Worm (Caenorhabditis elegans) whole organism, early embryonic: Measurements from ENCODE around the gene C11H1.7.

ENCODE experiments used
- B0310.2 ChIP-seq: sonication (generic microtip); optimal IDR thresholded peaks from 2 replicates; lab custom pipeline; 2016; ENCODE audit warnings: mild to moderate bottlenecking, missing genetic modification characterization, missing compliant biosample characterization
- F13C5.2 ChIP-seq: sonication (generic microtip); optimal IDR thresholded peaks from 2 replicates; lab custom pipeline; 2017; ENCODE audit warnings: mild to moderate bottlenecking, missing genetic modification characterization, inconsistent platforms, missing compliant biosample characterization
- aly-1 ChIP-seq: sonication (generic microtip); optimal IDR thresholded peaks from 2 replicates; lab custom pipeline; 2016; ENCODE audit warnings: missing genetic modification characterization, missing compliant biosample characterization
- ama-1 ChIP-seq: fragments of 150-350 bp; optimal IDR thresholded peaks from 2 replicates; lab custom pipeline; 2014
- ceh-13 ChIP-seq: fragments of 200-800 bp; sonication (Bioruptor generic); optimal IDR thresholded peaks from 2 replicates; lab custom pipeline; 2018; ENCODE audit warnings: mild to moderate bottlenecking, missing genetic modification characterization, missing compliant biosample characterization
- ceh-36 ChIP-seq: sonication (generic microtip); optimal IDR thresholded peaks from 2 replicates; lab custom pipeline; 2016; ENCODE audit warnings: missing genetic modification characterization, inconsistent platforms, missing compliant biosample characterization
- ets-7 ChIP-seq: sonication (generic microtip); optimal IDR thresholded peaks from 2 replicates; lab custom pipeline; 2016; ENCODE audit warnings: missing genotype, missing genetic modification characterization, missing compliant biosample characterization
- flt-1 ChIP-seq: fragments of 200-800 bp; sonication (Bioruptor generic); IDR thresholded peaks from 2 replicates; pipeline ENCODE4 v1.3.6; 2022; ENCODE audit warnings: missing genetic modification characterization, missing compliant biosample characterization
- hmbx-1 ChIP-seq: sonication (generic microtip); optimal IDR thresholded peaks from 2 replicates; lab custom pipeline; 2016; ENCODE audit warnings: mild to moderate bottlenecking, missing genetic modification characterization, missing compliant biosample characterization
- hmg-4 ChIP-seq: fragments of 200-800 bp; sonication (Bioruptor generic); optimal IDR thresholded peaks from 2 replicates; lab custom pipeline; 2018; ENCODE audit warnings: mild to moderate bottlenecking, missing genetic modification characterization, missing compliant biosample characterization
- hnd-1 ChIP-seq: sonication (generic microtip); optimal IDR thresholded peaks from 2 replicates; lab custom pipeline; 2016; ENCODE audit warnings: missing genetic modification characterization, missing compliant biosample characterization
- pes-1 ChIP-seq: fragments of 200-800 bp; sonication (Bioruptor generic); IDR thresholded peaks from 2 replicates; pipeline ENCODE4 v1.3.6; 2022; ENCODE audit warnings: missing genetic modification reagents, missing genetic modification characterization, missing compliant biosample characterization
- scrt-1 ChIP-seq: fragments of 200-800 bp; sonication (Bioruptor generic); IDR thresholded peaks from 2 replicates; pipeline ENCODE4 v1.3.6; 2022; ENCODE audit warnings: missing genetic modification characterization, missing compliant biosample characterization
- sea-1 ChIP-seq: fragments of 200-800 bp; sonication (Bioruptor generic); conservative IDR thresholded peaks from 2 replicates; pipeline ENCODE4 v1.3.6; 2022; ENCODE audit warnings: missing genetic modification characterization, missing compliant biosample characterization
- tbx-11 ChIP-seq: fragments of 200-800 bp; sonication (Bioruptor generic); IDR thresholded peaks from 2 replicates; pipeline ENCODE4 v1.3.6; 2022; ENCODE audit warnings: missing genetic modification characterization, missing compliant biosample characterization
- tbx-37 ChIP-seq: fragments of 200-800 bp; sonication (Bioruptor generic); conservative IDR thresholded peaks from 2 replicates; pipeline ENCODE4 v1.3.6; 2022; ENCODE audit warnings: missing genetic modification reagents, missing genetic modification characterization, missing compliant biosample characterization
- tra-4 ChIP-seq: sonication (generic microtip); optimal IDR thresholded peaks from 2 replicates; lab custom pipeline; 2017; ENCODE audit warnings: missing genetic modification characterization, missing compliant biosample characterization

The C11H1.7 gene

DNA sequence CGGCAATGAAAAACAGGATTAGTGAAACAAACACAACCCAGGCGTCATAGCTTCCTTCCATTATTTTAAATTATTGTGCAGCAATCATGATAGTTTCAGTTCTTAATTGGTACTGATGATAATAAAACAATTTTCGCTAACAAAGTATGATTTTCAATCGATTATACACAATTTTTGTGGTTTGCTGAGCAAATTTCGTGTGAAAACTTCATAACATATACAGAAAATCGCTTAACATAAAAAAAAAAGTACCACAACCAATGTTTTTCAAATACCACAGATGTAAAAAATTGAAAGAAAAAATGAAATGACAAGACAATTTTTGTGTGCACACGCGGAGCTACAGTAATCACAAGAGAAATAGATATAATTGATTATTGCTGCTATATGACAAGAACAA is 19.5 kb upstream of the C11H1.7 start, which contains the start of gene gphr-2:
TSS of gene gphr-2 (minus strand) at position 101 of the 400 bp plus-strand sequence.
- TF ChIP-seq aly-1 (tag; lab: Kevin White, UChicago) (no peak), sea-1 (GFP tag; lab: Robert Waterston, UW) (no peak), scrt-1 (no peak), tbx-37 (GFP tag; lab: Robert Waterston, UW) (no peak), ama-1 (no peak), hnd-1 (tag; lab: Kevin White, UChicago) (no peak), hmg-4 (GFP tag; lab: Kevin White, UChicago) (no peak), B0310.2 (tag; lab: Kevin White, UChicago) (no peak), hmbx-1 (tag; lab: Kevin White, UChicago) (no peak), tbx-11 (GFP tag; lab: Robert Waterston, UW) (no peak), flt-1 (GFP tag; lab: Robert Waterston, UW) (no peak), ceh-13 (GFP tag; lab: Kevin White, UChicago) (no peak), ets-7 (no peak)

DNA sequence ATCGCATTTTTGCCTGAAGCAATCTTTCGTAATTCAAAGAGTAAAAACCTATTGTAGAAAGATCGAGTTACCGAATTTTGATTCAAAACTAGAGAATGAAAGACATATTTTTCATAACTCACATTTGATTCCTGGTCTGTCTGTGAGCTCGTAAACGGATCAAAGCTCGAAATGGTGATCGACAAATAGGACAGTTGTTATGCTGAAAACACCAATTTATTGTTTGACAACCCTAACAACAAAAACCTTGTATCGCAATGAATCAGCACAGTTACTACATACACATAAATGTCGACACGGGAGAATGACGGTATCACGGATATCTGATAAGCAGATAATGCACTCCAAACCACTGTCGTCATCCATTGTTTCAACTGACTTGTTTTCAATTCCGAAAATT is 17.6 kb upstream of the C11H1.7 start:
- TF ChIP-seq hmbx-1 (tag; lab: Kevin White, UChicago) (no peak), ceh-13 (GFP tag; lab: Kevin White, UChicago) (no peak), tra-4 (no peak), B0310.2 (tag; lab: Kevin White, UChicago) (no peak), hnd-1 (tag; lab: Kevin White, UChicago) (no peak), tbx-11 (GFP tag; lab: Robert Waterston, UW) (no peak), tbx-37 (GFP tag; lab: Robert Waterston, UW) (no peak), ets-7 (no peak), sea-1 (GFP tag; lab: Robert Waterston, UW) (no peak), ama-1 (no peak), scrt-1 (no peak), hmg-4 (GFP tag; lab: Kevin White, UChicago) (no peak), pes-1 (GFP tag; lab: Robert Waterston, UW) (no peak), F13C5.2 (tag; lab: Kevin White, UChicago) (no peak)

DNA sequence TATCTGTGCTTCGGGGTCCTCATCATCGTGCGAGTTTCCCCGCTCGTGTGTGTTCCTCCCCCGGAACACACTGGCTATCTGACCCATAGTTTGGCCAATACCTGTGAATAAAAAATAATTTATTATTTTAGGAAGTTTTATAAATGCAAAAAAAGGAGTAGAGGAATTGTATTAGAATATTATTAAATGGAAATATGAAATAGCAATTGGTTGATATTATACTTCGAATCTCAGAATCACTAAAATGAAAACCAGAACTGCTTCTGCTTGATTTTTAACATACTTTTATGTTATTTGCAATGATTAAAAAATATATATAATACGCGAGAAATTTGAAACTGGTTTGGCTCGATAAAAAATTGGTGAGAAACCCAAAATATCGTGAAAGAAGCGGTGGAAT is 15.6 kb upstream of the C11H1.7 start, which contains the start of gene mgrn-1:
TSS of gene mgrn-1 (minus strand) at position 101 of the 400 bp plus-strand sequence.
- TF ChIP-seq ets-7 (no peak), tbx-11 (GFP tag; lab: Robert Waterston, UW) (no peak), tra-4 (no peak), aly-1 (tag; lab: Kevin White, UChicago) (no peak), pes-1 (GFP tag; lab: Robert Waterston, UW) (no peak), scrt-1 (no peak), tbx-37 (GFP tag; lab: Robert Waterston, UW) (no peak), B0310.2 (tag; lab: Kevin White, UChicago) (no peak), ceh-13 (GFP tag; lab: Kevin White, UChicago) (no peak), sea-1 (GFP tag; lab: Robert Waterston, UW) (no peak)

DNA sequence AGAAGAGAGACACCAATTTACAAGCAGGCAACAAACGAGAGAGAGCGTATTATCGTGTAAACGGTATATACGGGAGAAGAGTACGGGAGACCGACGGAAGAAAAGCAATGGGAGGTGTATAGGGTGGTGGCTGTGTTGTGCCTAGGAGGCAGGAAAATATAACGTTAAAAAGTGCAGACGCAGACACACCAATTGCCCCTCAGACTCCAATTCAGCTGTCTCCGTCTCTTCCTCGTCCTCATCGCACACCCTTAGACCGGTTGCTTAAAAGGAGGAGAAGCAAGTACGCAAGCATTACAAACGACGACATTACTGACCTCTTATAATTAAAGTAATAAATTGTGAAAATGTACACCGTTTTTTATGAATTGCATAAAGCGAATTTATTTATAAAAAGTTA is 14.8 kb upstream of the C11H1.7 start:
- TF ChIP-seq tbx-11 (GFP tag; lab: Robert Waterston, UW) (no peak), F13C5.2 (tag; lab: Kevin White, UChicago) (peak; percentile 76), B0310.2 (tag; lab: Kevin White, UChicago) (peak; percentile 54), tbx-37 (GFP tag; lab: Robert Waterston, UW) (0 out of 2 replicates have a peak, but pooled peaks have one; percentile 18), pes-1 (GFP tag; lab: Robert Waterston, UW) (no peak), hmg-4 (GFP tag; lab: Kevin White, UChicago) (peak; percentile 88), scrt-1 (0 out of 2 replicates have a peak, but pooled peaks have one; percentile 28), flt-1 (GFP tag; lab: Robert Waterston, UW) (peak; percentile 59; the same call in 1 of the 2 replicates), ceh-13 (GFP tag; lab: Kevin White, UChicago) (peak; percentile 4)

DNA sequence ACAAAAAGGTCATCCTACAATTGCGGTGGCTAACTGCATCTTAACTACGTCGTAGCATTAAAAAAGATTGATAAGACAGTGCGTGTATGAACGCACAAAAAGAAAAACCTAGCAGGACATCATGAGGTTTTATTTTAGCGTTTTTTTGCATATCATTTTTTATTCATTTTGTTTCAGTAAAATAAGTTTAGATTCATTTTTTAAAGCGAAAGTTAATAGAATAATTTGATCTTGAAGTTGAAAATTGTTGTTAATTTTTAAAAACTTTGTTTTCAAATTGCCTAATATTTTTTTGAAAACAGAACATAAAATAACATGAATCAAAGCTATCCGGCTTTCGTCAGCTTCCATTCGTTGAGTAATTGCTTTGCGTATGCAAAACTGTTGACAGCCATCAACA is 13.6 kb upstream of the C11H1.7 start, which contains the start of gene prx-1:
TSS of gene prx-1 (plus strand) at position 301 of the 400 bp plus-strand sequence.
- TF ChIP-seq aly-1 (tag; lab: Kevin White, UChicago) (no peak), scrt-1 (no peak), ets-7 (no peak), pes-1 (GFP tag; lab: Robert Waterston, UW) (no peak), ceh-36 (no peak), tbx-11 (GFP tag; lab: Robert Waterston, UW) (no peak), B0310.2 (tag; lab: Kevin White, UChicago) (no peak), flt-1 (GFP tag; lab: Robert Waterston, UW) (no peak), tra-4 (no peak), hmbx-1 (tag; lab: Kevin White, UChicago) (no peak), sea-1 (GFP tag; lab: Robert Waterston, UW) (no peak), hnd-1 (tag; lab: Kevin White, UChicago) (no peak), ceh-13 (GFP tag; lab: Kevin White, UChicago) (no peak), tbx-37 (GFP tag; lab: Robert Waterston, UW) (no peak), ama-1 (no peak), hmg-4 (GFP tag; lab: Kevin White, UChicago) (no peak), F13C5.2 (tag; lab: Kevin White, UChicago) (no peak)

DNA sequence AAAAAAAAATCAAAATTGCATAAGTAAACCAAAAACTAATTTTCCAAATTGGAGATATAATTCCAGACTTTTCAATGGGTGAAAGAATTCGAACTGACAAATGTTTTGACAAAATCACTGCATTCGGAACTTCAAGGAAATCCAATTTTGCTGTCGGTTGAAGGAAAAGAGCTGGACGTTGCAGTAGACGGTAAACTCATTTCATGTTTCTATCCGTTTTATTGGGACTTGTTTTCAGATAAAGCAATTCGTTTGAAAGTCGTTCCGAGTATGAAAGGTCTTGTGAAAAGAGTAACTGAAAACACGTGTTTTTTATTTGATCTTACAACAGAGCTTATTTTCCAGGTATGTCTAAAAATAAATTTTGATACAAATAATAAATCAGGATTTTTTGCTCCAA is 11.1 kb upstream of the C11H1.7 start:
- no peak for TF ChIP-seq pes-1 (GFP tag; lab: Robert Waterston, UW)

DNA sequence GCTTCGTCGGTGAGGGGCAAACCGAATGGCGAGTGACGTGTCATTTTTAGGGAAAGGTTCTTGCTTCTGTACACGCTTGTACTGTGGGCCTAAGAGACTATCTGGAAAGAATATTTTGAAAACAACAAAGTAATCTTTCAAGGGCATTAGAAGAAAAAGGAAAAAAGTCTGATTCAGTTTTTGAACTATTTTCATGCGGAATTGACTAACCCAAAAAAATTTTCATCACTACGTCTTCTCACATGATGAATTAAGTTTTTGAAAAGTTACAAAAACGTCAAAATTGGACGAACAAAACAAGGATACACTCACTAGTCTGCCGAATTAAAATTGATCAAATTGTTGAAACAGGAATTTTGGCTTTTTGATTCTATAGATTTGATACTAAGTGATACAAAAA is 6.9 kb upstream of the C11H1.7 start, which contains the start of gene C11H1.9:
TSS of gene C11H1.9 (minus strand) at position 101 of the 400 bp plus-strand sequence.
- TF ChIP-seq B0310.2 (tag; lab: Kevin White, UChicago) (no peak), ceh-13 (GFP tag; lab: Kevin White, UChicago) (no peak), flt-1 (GFP tag; lab: Robert Waterston, UW) (no peak), pes-1 (GFP tag; lab: Robert Waterston, UW) (no peak), tbx-37 (GFP tag; lab: Robert Waterston, UW) (no peak), hmbx-1 (tag; lab: Kevin White, UChicago) (no peak), ets-7 (no peak), ceh-36 (no peak)
